Comparison of ENCODE assay signal across 1 worm cellular context in the genomic region with DNA sequence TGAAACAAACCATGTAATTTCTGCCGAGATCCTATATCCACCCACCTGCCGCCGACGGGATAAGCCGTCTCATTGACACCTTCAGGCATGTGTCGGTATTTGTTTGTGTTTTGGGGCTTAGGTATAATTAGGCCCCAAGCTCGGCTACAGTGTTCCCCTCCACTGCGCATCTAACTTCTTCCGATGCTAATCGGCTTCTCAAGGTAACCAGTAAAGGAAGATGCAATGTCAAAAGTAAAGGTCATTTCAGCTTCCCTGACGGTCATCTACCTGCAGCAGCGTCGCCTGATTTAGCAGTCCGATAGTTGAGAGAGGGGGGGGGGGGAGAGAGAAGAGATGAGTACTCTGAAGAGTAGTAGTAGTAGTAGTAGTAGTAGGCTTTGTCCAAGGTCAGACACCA.
TF ChIP-seq lines count a peak whose summit lies in the region.

No protein-coding gene starts in this region.

TF ChIP-seq in whole organism, L4 larva, 104 proteins besides CTCF, POLR2A, EP300 and RAD21 (continued from another document):
- no peak for TF ChIP-seq dpl-1 (GFP tag; optimal IDR thresholded peaks at IDR 0.05; lab: Kevin White, UChicago)
